Worm (Caenorhabditis elegans) whole organism, early embryonic: Measurements from ENCODE around the gene C56E6.2.

Experiments
- aly-1 ChIP-seq: sonication (generic microtip); optimal IDR thresholded peaks from 2 replicates; lab custom pipeline; 2016; ENCODE audit warnings: missing genetic modification characterization, missing compliant biosample characterization
- ets-7 ChIP-seq: sonication (generic microtip); optimal IDR thresholded peaks from 2 replicates; lab custom pipeline; 2016; ENCODE audit warnings: missing genotype, missing genetic modification characterization, missing compliant biosample characterization
- hnd-1 ChIP-seq: sonication (generic microtip); optimal IDR thresholded peaks from 2 replicates; lab custom pipeline; 2016; ENCODE audit warnings: missing genetic modification characterization, missing compliant biosample characterization
- tbx-37 ChIP-seq: fragments of 200-800 bp; sonication (Bioruptor generic); conservative IDR thresholded peaks from 2 replicates; pipeline ENCODE4 v1.3.6; 2022; ENCODE audit warnings: missing genetic modification reagents, missing genetic modification characterization, missing compliant biosample characterization

ce11 chrII:6482762-6483161 lies 42.0 kb upstream of the C56E6.2 start:
- no peak for TF ChIP-seq tbx-37 (GFP tag; lab: Robert Waterston, UW)
- TF ChIP-seq aly-1 (tag; lab: Kevin White, UChicago), result no peak
- TF ChIP-seq ets-7 (tag; lab: Kevin White, UChicago), result no peak
- TF ChIP-seq hnd-1 (tag; lab: Kevin White, UChicago), result no peak
